Fruit fly (Drosophila melanogaster) whole organism, embryonic: ENCODE measurements around the gene dx.

Experiments
- CG2116 ChIP-seq: fragments of 200-800 bp; sonication (Bioruptor generic); optimal IDR thresholded peaks from 3 replicates; lab custom pipeline; 2018; ENCODE audit warnings: missing biosample characterization, mild to moderate bottlenecking, missing genetic modification characterization
- CG33213 ChIP-seq: fragments of 200-800 bp; sonication (Bioruptor generic); optimal IDR thresholded peaks from 3 replicates; lab custom pipeline; 2016; ENCODE audit warnings: missing biosample characterization, missing genetic modification characterization
- CG3995 ChIP-seq: fragments of 200-800 bp; sonication (Bioruptor generic); optimal IDR thresholded peaks from 3 replicates; lab custom pipeline; 2016; ENCODE audit warnings: missing biosample characterization, missing genetic modification characterization
- CG6272 ChIP-seq: fragments of 200-800 bp; sonication (Bioruptor generic); IDR thresholded peaks from 2 replicates; pipeline ENCODE4 v1.3.6; 2022; ENCODE audit warnings: missing biosample characterization, missing genetic modification characterization
- CG8388 ChIP-seq: fragments of 200-800 bp; sonication (Bioruptor generic); optimal IDR thresholded peaks from 2 replicates; lab custom pipeline; 2019; ENCODE audit warnings: missing biosample characterization, mild to moderate bottlenecking, missing genetic modification characterization, moderate library complexity
- Gug ChIP-seq: fragments of 200-800 bp; sonication (Bioruptor generic); IDR thresholded peaks from 4 replicates; pipeline ENCODE4 v1.3.6; 2022; ENCODE audit warnings: missing biosample characterization, missing genetic modification characterization
- Jarid2 ChIP-seq: fragments of 200-800 bp; sonication (Bioruptor generic); optimal IDR thresholded peaks from 3 replicates; lab custom pipeline; 2017; ENCODE audit warnings: mild to moderate bottlenecking, missing biosample characterization, missing genetic modification reagents, missing genetic modification characterization
- Sox102F ChIP-seq: fragments of 200-800 bp; sonication (Bioruptor generic); optimal IDR thresholded peaks from 2 replicates; lab custom pipeline; 2018; ENCODE audit warnings: missing biosample characterization, mild to moderate bottlenecking, missing genetic modification characterization, moderate library complexity
- ham ChIP-seq: fragments of 200-800 bp; sonication (Bioruptor generic); IDR thresholded peaks from 2 replicates; pipeline ENCODE4 v1.3.6; 2022; ENCODE audit warnings: missing biosample characterization, missing genetic modification characterization
- mam ChIP-seq: fragments of 200-800 bp; sonication (Bioruptor generic); optimal IDR thresholded peaks from 3 replicates; lab custom pipeline; 2016; ENCODE audit warnings: missing biosample characterization, missing genetic modification characterization
- mld ChIP-seq: fragments of 200-800 bp; sonication (Bioruptor generic); IDR thresholded peaks from 3 replicates; pipeline ENCODE4 v1.3.6; 2022; ENCODE audit warnings: missing biosample characterization, missing genetic modification characterization; ENCODE audit not compliant: partially characterized antibody
- nmo ChIP-seq: fragments of 200-800 bp; sonication (Bioruptor generic); optimal IDR thresholded peaks from 2 replicates; lab custom pipeline; 2018; ENCODE audit warnings: missing biosample characterization, mild to moderate bottlenecking, missing genetic modification characterization, moderate library complexity
- wdn ChIP-seq: fragments of 200-800 bp; sonication (Bioruptor generic); IDR thresholded peaks from 2 replicates; pipeline ENCODE4 v1.3.6; 2022; ENCODE audit warnings: missing biosample characterization, missing genetic modification characterization

DNA sequence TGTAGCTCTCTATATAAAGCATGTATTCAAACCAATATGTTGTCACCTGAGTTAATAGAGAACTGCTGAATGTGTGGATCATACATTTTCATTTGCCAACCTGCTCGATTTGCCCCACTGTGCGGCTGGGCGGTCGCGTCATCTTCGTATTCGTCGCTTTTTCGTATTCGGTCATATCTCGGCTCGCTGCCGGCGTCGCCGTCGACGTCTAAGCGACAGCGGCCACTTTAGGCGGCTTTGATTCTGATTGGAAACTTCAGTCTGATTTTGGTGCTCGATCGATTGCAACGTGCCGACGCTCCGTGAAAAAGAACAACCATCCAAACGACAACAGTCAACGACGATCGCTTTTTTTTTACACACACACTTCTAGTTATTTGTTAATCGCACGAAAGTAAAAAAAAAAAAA is 12.1 kb downstream of the dx start:
- TF ChIP-seq wdn (GFP tag; lab: Robert Waterston, UW) (no peak), ham (no peak), mld (GFP tag; lab: Robert Waterston, UW) (no peak), Sox102F (GFP tag; lab: Kevin White, UChicago) (no peak), CG33213 (GFP tag; lab: Kevin White, UChicago) (no peak), CG3995 (no peak), Gug (no peak), CG2116 (GFP tag; lab: Kevin White, UChicago) (no peak), Jarid2 (peak; percentile 62), CG8388 (GFP tag; lab: Kevin White, UChicago) (no peak), CG6272 (no peak), mam (GFP tag; lab: Kevin White, UChicago) (no peak), nmo (GFP tag; lab: Kevin White, UChicago) (no peak)
